Fruit fly (Drosophila melanogaster): ENCODE data around the gene tai.

DNA sequence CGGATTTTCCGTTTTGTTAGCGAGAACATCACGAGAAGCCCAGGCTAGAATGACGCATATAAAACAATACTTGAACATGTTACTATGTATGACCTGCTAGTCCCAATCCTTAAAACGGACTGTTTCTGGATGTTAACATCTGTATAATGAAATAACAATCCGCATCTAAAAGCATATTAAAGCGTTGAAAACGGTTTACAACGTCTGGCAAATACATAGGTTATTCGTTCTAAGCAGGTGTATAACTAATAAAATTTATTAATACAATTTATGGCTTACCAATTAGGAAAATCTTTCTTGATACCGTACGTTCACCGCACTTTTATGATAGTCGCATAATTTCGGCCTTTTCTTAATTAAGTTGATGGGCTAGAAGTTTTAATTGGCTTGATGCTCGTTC, 88.2 kb downstream of the tai start, which contains the start of gene lectin-30A:
- no peak for TF ChIP-seq CG8478 (optimal IDR thresholded peaks at IDR 0.05)
- TF ChIP-seq usp (GFP tag; optimal IDR thresholded peaks at IDR 0.05): no peak
- TF ChIP-seq psq (optimal IDR thresholded peaks at IDR 0.05): no peak

Data from whole organism.